Fruit fly (Drosophila melanogaster) whole organism, pupa: Measurements from ENCODE around the gene CG13685.

Source experiments
- CG12605 ChIP-seq: fragments of 200-800 bp; sonication (Bioruptor generic); IDR thresholded peaks from 2 replicates; pipeline ENCODE4 v1.3.6; 2022; ENCODE audit warnings: missing biosample characterization, missing genetic modification characterization
- CG14655 ChIP-seq: fragments of 200-800 bp; sonication (Bioruptor generic); optimal IDR thresholded peaks from 3 replicates; lab custom pipeline; 2017; ENCODE audit warnings: mild to moderate bottlenecking, missing biosample characterization, missing genetic modification reagents, missing genetic modification characterization
- CG17806 ChIP-seq: fragments of 200-800 bp; sonication (Bioruptor generic); optimal IDR thresholded peaks from 2 replicates; lab custom pipeline; 2018; ENCODE audit warnings: missing biosample characterization, mild to moderate bottlenecking, missing genetic modification characterization, moderate library complexity
- CG34367 ChIP-seq: fragments of 200-800 bp; sonication (Bioruptor generic); optimal IDR thresholded peaks from 2 replicates; lab custom pipeline; 2018; ENCODE audit warnings: missing biosample characterization, mild to moderate bottlenecking, missing genetic modification characterization
- CG4496 ChIP-seq: fragments of 200-800 bp; sonication (Bioruptor generic); IDR thresholded peaks from 3 replicates; pipeline ENCODE4 v1.3.6; 2022; ENCODE audit warnings: missing biosample characterization, missing genetic modification characterization
- CG8301 ChIP-seq: fragments of 200-800 bp; sonication (Bioruptor generic); optimal IDR thresholded peaks from 2 replicates; lab custom pipeline; 2018; ENCODE audit warnings: missing biosample characterization, mild to moderate bottlenecking, missing genetic modification characterization
- D1 ChIP-seq: fragments of 200-800 bp; sonication (Bioruptor generic); optimal IDR thresholded peaks from 2 replicates; lab custom pipeline; 2018; ENCODE audit warnings: missing biosample characterization, mild to moderate bottlenecking, missing genetic modification characterization, moderate library complexity
- EcR ChIP-seq: fragments of 200-800 bp; sonication (Bioruptor generic); optimal IDR thresholded peaks from 3 replicates; lab custom pipeline; 2019; ENCODE audit warnings: missing biosample characterization, missing genetic modification characterization, mild to moderate bottlenecking, moderate library complexity, missing genetic modification reagents
- Pif1A ChIP-seq: fragments of 200-800 bp; sonication (Bioruptor generic); optimal IDR thresholded peaks from 3 replicates; lab custom pipeline; 2016; ENCODE audit warnings: missing biosample characterization, missing genetic modification characterization
- Snoo ChIP-seq: fragments of 200-800 bp; sonication (Bioruptor generic); optimal IDR thresholded peaks from 3 replicates; lab custom pipeline; 2017; ENCODE audit warnings: missing biosample characterization, mild to moderate bottlenecking, missing genetic modification characterization, inconsistent platforms
- fd96Ca ChIP-seq: fragments of 200-800 bp; sonication (Bioruptor generic); IDR thresholded peaks from 3 replicates; pipeline ENCODE4 v1.3.6; 2022; ENCODE audit warnings: missing biosample characterization, missing genetic modification characterization

DNA sequence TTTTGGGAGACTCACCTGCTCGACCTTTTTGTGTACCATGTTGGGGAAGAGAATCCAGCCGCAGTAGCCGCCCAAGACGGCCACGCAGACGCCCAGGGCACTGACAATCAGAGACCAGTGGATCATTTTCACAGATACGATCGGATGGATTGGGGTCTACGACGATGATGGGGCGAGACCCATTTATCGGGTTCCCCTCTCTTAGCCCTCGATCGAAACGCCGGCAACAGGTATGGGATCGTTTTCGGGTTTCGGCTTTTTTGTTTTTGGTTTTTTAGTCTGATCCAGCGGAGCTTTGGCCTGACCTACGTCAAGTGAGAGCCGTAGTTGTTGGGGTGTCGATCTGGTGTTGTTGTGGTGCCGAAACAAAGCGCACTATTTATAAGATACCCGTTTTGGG is 5.2 kb upstream of the CG13685 start:
- no peak for TF ChIP-seq Pif1A (GFP tag; lab: Kevin White, UChicago)
- no peak for TF ChIP-seq CG8301 (tag; lab: Kevin White, UChicago)
- no peak for TF ChIP-seq Snoo (tag; lab: Kevin White, UChicago)
- no peak for TF ChIP-seq CG14655
- no peak for TF ChIP-seq CG4496 (GFP tag; lab: Robert Waterston, UW)
- no peak for TF ChIP-seq EcR (GFP tag; lab: Kevin White, UChicago)
- no peak for TF ChIP-seq CG17806 (tag; lab: Kevin White, UChicago)
- no peak for TF ChIP-seq CG12605 (GFP tag; lab: Robert Waterston, UW)
- TF ChIP-seq fd96Ca (GFP tag; lab: Robert Waterston, UW): no peak
- no peak for TF ChIP-seq CG34367 (tag; lab: Kevin White, UChicago)
- TF ChIP-seq D1 (tag; lab: Kevin White, UChicago): no peak
